Fruit fly (Drosophila melanogaster): Measurements from ENCODE around the gene CG43673.
A peak's percentile ranks its signal among the peaks of the same experiment; 100 is the strongest.

CG43673 gene

DNA sequence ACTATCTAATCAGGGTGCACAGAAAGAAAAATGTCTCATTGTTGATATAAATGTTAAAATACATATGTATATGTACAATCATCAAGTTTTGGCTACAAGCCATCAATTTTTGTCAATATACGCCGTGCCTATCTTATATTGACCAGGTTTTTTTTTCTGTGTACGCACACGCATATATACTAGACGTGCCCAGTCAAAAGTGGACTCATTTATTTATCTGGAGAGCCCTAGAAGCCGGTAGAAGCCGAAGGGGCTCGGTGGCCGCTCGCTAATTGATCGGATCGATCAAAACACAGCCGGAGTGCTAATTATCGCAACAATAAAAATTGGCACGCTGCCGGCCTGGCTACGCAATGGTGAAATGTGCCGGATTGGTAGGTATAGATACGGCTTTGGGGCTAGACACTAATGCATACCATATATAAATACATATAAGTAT, 38.6 kb upstream of the CG43673 start (continued):
- TF ChIP-seq D (optimal IDR thresholded peaks at IDR 0.05) (no peak), D (GFP tag; optimal IDR thresholded peaks at IDR 0.05) (no peak), CG18764 (GFP tag; optimal IDR thresholded peaks at IDR 0.05) (peak; percentile 45), CG17568 (GFP tag; optimal IDR thresholded peaks at IDR 0.05) (no peak), Dp (GFP tag; optimal IDR thresholded peaks at IDR 0.05) (no peak), fu2 (GFP tag; optimal IDR thresholded peaks at IDR 0.05) (peak; percentile 37), CG3281 (GFP tag; optimal IDR thresholded peaks at IDR 0.05) (peak; percentile 78), gce (GFP tag; IDR thresholded peaks at IDR 0.05) (no peak), CG8388 (GFP tag; optimal IDR thresholded peaks at IDR 0.05) (peak; percentile 50), CG10209 (GFP tag; optimal IDR thresholded peaks at IDR 0.05) (peak; percentile 70), ham (GFP tag; IDR thresholded peaks at IDR 0.05) (peak; percentile 38; the same call in 1 of the 2 replicates), zen2 (GFP tag; IDR thresholded peaks at IDR 0.05; ENCODE audit: partially characterized antibody) (no peak), caup (GFP tag; optimal IDR thresholded peaks at IDR 0.05; ENCODE audit: severe bottlenecking) (peak; percentile 81), nerfin-1 (tag; optimal IDR thresholded peaks at IDR 0.05) (peak; percentile 19), CG14860 (GFP tag; IDR thresholded peaks at IDR 0.05; ENCODE audit: partially characterized antibody) (no peak), pros (GFP tag; optimal IDR thresholded peaks at IDR 0.05) (no peak), CG6765 (GFP tag; optimal IDR thresholded peaks at IDR 0.05) (peak; percentile 68), Mrtf (GFP tag; IDR thresholded peaks at IDR 0.05) (peak; percentile 61; the same call in 1 of the 3 replicates), dan (GFP tag; IDR thresholded peaks at IDR 0.05) (no peak), gcm2 (GFP tag; optimal IDR thresholded peaks at IDR 0.05) (peak; percentile 45), Aef1 (GFP tag; IDR thresholded peaks at IDR 0.05) (peak; percentile 73), Ssrp (tag; optimal IDR thresholded peaks at IDR 0.05) (peak; percentile 46), Elba2 (GFP tag; optimal IDR thresholded peaks at IDR 0.05) (no peak), CG13287 (GFP tag; IDR thresholded peaks at IDR 0.05; ENCODE audit: partially characterized antibody) (no peak), wor (GFP tag; IDR thresholded peaks at IDR 0.05) (no peak), nom (GFP tag; optimal IDR thresholded peaks at IDR 0.05) (no peak), ato (GFP tag; IDR thresholded peaks at IDR 0.05; ENCODE audit: partially characterized antibody) (no peak), CG3163 (GFP tag; optimal IDR thresholded peaks at IDR 0.05) (no peak), CG14965 (GFP tag; optimal IDR thresholded peaks at IDR 0.05; ENCODE audit: borderline replicate concordance) (no peak), chm (GFP tag; IDR thresholded peaks at IDR 0.05) (peak; percentile 62; the same call in 1 of the 2 replicates), Xbp1 (GFP tag; optimal IDR thresholded peaks at IDR 0.05) (peak; percentile 66), CTCF (GFP tag; optimal IDR thresholded peaks at IDR 0.05) (no peak), luna (GFP tag; optimal IDR thresholded peaks at IDR 0.05) (no peak), pb (GFP tag; optimal IDR thresholded peaks at IDR 0.05) (no peak), ab (GFP tag; optimal IDR thresholded peaks at IDR 0.05) (peak; percentile 4), PHDP (tag; optimal IDR thresholded peaks at IDR 0.05) (peak; percentile 77), org-1 (GFP tag; optimal IDR thresholded peaks at IDR 0.05) (peak; percentile 53), CG7786 (GFP tag; optimal IDR thresholded peaks at IDR 0.05) (peak; percentile 66), Opbp (GFP tag; IDR thresholded peaks at IDR 0.05; ENCODE audit: partially characterized antibody) (no peak), Gug (GFP tag; IDR thresholded peaks at IDR 0.05) (peak; percentile 64; the same call in 3 of the 4 replicates), CG8290 (GFP tag; optimal IDR thresholded peaks at IDR 0.05) (no peak), CG8290 (tag; optimal IDR thresholded peaks at IDR 0.05) (peak in 1 of 2 experiments; percentile 82), CG15479 (GFP tag; optimal IDR thresholded peaks at IDR 0.05) (no peak), CG18011 (GFP tag; optimal IDR thresholded peaks at IDR 0.05) (peak; percentile 48), Dll (GFP tag; IDR thresholded peaks at IDR 0.05; ENCODE audit: partially characterized antibody) (no peak), Lpt (GFP tag; optimal IDR thresholded peaks at IDR 0.05) (no peak), dmrt11E (tag; optimal IDR thresholded peaks at IDR 0.05) (peak; percentile 38), slp2 (GFP tag; optimal IDR thresholded peaks at IDR 0.05) (no peak), CG4730 (GFP tag; IDR thresholded peaks at IDR 0.05) (peak; percentile 53; the same call in 1 of the 2 replicates), kni (GFP tag; optimal IDR thresholded peaks at IDR 0.05) (no peak), ttk (GFP tag; IDR thresholded peaks at IDR 0.05) (peak; percentile 55)
